Fruit fly (Drosophila melanogaster) whole organism, pupa: Measurements from ENCODE around the gene Mul1.

ENCODE experiments used
- CG10348 ChIP-seq: fragments of 200-800 bp; sonication (Bioruptor generic); IDR thresholded peaks from 2 replicates; pipeline ENCODE4 v1.3.6; 2022; ENCODE audit warnings: missing biosample characterization, missing genetic modification characterization
- CG12605 ChIP-seq: fragments of 200-800 bp; sonication (Bioruptor generic); IDR thresholded peaks from 2 replicates; pipeline ENCODE4 v1.3.6; 2022; ENCODE audit warnings: missing biosample characterization, missing genetic modification characterization
- CG13204 ChIP-seq: fragments of 200-800 bp; sonication (Bioruptor generic); optimal IDR thresholded peaks from 2 replicates; lab custom pipeline; 2018; ENCODE audit warnings: missing biosample characterization, mild to moderate bottlenecking, missing genetic modification characterization, moderate library complexity
- CG14655 ChIP-seq: fragments of 200-800 bp; sonication (Bioruptor generic); optimal IDR thresholded peaks from 3 replicates; lab custom pipeline; 2017; ENCODE audit warnings: mild to moderate bottlenecking, missing biosample characterization, missing genetic modification reagents, missing genetic modification characterization
- CG15710 ChIP-seq: fragments of 200-800 bp; sonication (Bioruptor generic); optimal IDR thresholded peaks from 2 replicates; lab custom pipeline; 2018; ENCODE audit warnings: missing biosample characterization, mild to moderate bottlenecking, missing genetic modification characterization, moderate library complexity
- CG17806 ChIP-seq: fragments of 200-800 bp; sonication (Bioruptor generic); optimal IDR thresholded peaks from 2 replicates; lab custom pipeline; 2018; ENCODE audit warnings: missing biosample characterization, mild to moderate bottlenecking, missing genetic modification characterization, moderate library complexity
- CG32121 ChIP-seq: fragments of 200-800 bp; sonication (Bioruptor generic); IDR thresholded peaks from 2 replicates; pipeline ENCODE4 v1.3.6; 2022; ENCODE audit warnings: missing biosample characterization, missing genetic modification characterization
- CG34367 ChIP-seq: fragments of 200-800 bp; sonication (Bioruptor generic); optimal IDR thresholded peaks from 2 replicates; lab custom pipeline; 2018; ENCODE audit warnings: missing biosample characterization, mild to moderate bottlenecking, missing genetic modification characterization
- CG4496 ChIP-seq: fragments of 200-800 bp; sonication (Bioruptor generic); IDR thresholded peaks from 3 replicates; pipeline ENCODE4 v1.3.6; 2022; ENCODE audit warnings: missing biosample characterization, missing genetic modification characterization
- CG8159 ChIP-seq: fragments of 200-800 bp; sonication (Bioruptor generic); optimal IDR thresholded peaks from 3 replicates; lab custom pipeline; 2018; ENCODE audit warnings: missing biosample characterization, mild to moderate bottlenecking, missing genetic modification characterization, moderate library complexity
- CG8301 ChIP-seq: fragments of 200-800 bp; sonication (Bioruptor generic); optimal IDR thresholded peaks from 2 replicates; lab custom pipeline; 2018; ENCODE audit warnings: missing biosample characterization, mild to moderate bottlenecking, missing genetic modification characterization
- CG9948 ChIP-seq: fragments of 200-800 bp; sonication (Bioruptor generic); optimal IDR thresholded peaks from 2 replicates; lab custom pipeline; 2018; ENCODE audit warnings: missing biosample characterization, mild to moderate bottlenecking, missing genetic modification characterization, moderate library complexity
- D1 ChIP-seq: fragments of 200-800 bp; sonication (Bioruptor generic); optimal IDR thresholded peaks from 2 replicates; lab custom pipeline; 2018; ENCODE audit warnings: missing biosample characterization, mild to moderate bottlenecking, missing genetic modification characterization, moderate library complexity
- EcR ChIP-seq: fragments of 200-800 bp; sonication (Bioruptor generic); optimal IDR thresholded peaks from 3 replicates; lab custom pipeline; 2019; ENCODE audit warnings: missing biosample characterization, missing genetic modification characterization, mild to moderate bottlenecking, moderate library complexity, missing genetic modification reagents
- Ets98B ChIP-seq: fragments of 200-800 bp; sonication (Bioruptor generic); IDR thresholded peaks from 2 replicates; pipeline ENCODE4 v1.3.6; 2022; ENCODE audit warnings: missing biosample characterization, missing genetic modification characterization
- Pif1A ChIP-seq: fragments of 200-800 bp; sonication (Bioruptor generic); optimal IDR thresholded peaks from 3 replicates; lab custom pipeline; 2016; ENCODE audit warnings: missing biosample characterization, missing genetic modification characterization
- Pif1B ChIP-seq: fragments of 200-800 bp; sonication (Bioruptor generic); optimal IDR thresholded peaks from 3 replicates; lab custom pipeline; 2016; ENCODE audit warnings: missing biosample characterization, missing genetic modification characterization
- Snoo ChIP-seq: fragments of 200-800 bp; sonication (Bioruptor generic); optimal IDR thresholded peaks from 3 replicates; lab custom pipeline; 2017; ENCODE audit warnings: missing biosample characterization, mild to moderate bottlenecking, missing genetic modification characterization, inconsistent platforms
- fd96Ca ChIP-seq: fragments of 200-800 bp; sonication (Bioruptor generic); IDR thresholded peaks from 3 replicates; pipeline ENCODE4 v1.3.6; 2022; ENCODE audit warnings: missing biosample characterization, missing genetic modification characterization
- gl ChIP-seq: fragments of 200-800 bp; sonication (Bioruptor generic); optimal IDR thresholded peaks from 2 replicates; lab custom pipeline; 2018; ENCODE audit warnings: missing biosample characterization, mild to moderate bottlenecking, missing genetic modification characterization
- rn ChIP-seq: fragments of 200-800 bp; sonication (Bioruptor generic); IDR thresholded peaks from 2 replicates; pipeline ENCODE4 v1.3.6; 2022; ENCODE audit warnings: missing biosample characterization, missing genetic modification characterization

The Mul1 gene

DNA sequence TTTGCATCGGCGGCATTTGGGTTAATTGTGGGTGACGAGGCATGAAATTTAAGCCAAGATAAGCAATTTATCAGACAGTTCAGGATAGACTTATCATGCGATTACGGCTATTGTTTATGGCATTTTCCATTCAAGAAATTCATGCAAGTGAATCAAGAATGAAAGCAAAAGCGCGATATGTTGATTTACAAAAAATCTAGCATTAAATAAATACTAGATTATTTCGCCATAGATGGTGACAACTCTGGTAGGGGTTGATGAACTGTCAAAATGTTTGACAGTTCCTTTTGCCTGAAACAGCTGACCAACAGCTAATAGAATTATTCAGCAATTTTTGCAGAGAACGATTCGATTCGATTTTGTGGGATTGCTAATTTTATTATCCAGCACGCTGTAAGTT, 47.8 kb downstream of the Mul1 start, which contains the start of gene CG32259:
TSS of gene CG32259 (plus strand) at position 301 of the 400 bp plus-strand sequence.
- TF ChIP-seq Ets98B (GFP tag; lab: Robert Waterston, UW) (no peak), rn (GFP tag; lab: Robert Waterston, UW) (no peak), fd96Ca (GFP tag; lab: Robert Waterston, UW) (no peak), CG8301 (tag; lab: Kevin White, UChicago) (no peak), CG15710 (tag; lab: Kevin White, UChicago) (no peak), CG4496 (no peak), CG12605 (GFP tag; lab: Robert Waterston, UW) (no peak), CG10348 (GFP tag; lab: Robert Waterston, UW) (no peak), CG32121 (no peak), CG34367 (tag; lab: Kevin White, UChicago) (no peak), Snoo (tag; lab: Kevin White, UChicago) (no peak), CG13204 (no peak), CG8159 (tag; lab: Kevin White, UChicago) (no peak), Pif1B (no peak), gl (tag; lab: Kevin White, UChicago) (no peak), CG9948 (tag; lab: Kevin White, UChicago) (no peak), CG14655 (no peak), CG17806 (tag; lab: Kevin White, UChicago) (no peak), Pif1A (no peak), D1 (tag; lab: Kevin White, UChicago) (no peak)

DNA sequence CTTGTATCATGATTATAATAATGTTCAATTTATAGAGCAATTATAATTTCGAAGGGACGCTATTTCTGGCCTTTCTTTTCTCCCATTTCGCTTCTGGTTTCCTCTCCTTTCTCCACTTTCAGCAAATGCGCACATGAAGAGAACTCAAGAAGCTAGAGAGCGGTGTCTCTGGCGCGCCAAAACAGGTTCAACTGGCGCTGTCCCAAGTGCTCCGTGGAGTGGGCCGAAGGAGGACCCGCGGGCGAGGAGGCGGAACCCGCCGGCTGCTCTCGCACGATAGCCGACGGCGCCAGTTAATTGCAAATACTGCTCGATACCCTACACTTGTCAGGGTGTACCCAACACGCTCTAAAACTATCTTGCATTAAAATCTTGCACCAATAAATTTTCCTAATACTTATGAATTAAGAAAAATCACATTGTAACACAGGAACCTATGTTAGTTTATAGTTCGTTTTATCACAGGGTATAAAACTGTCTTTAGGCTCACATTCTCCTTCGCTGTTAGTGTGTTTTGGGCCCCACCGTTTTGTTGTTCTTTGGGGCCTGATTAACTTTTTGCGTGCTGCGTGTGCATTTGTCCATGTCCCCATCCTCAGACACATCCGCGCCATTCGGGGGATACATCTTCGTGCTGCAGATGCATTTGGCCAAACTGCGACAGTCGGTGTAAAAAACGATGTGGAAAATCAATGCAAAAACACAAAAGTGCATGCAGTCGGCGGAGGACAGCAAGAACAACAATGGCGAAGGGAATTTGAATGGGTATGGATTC, 49.2 kb downstream of the Mul1 start:
- TF ChIP-seq CG32121 (peak; percentile 99), EcR (GFP tag; lab: Kevin White, UChicago) (peak; percentile 54), CG17806 (tag; lab: Kevin White, UChicago) (peak; percentile 98), Pif1A (peak; percentile 97), CG15710 (tag; lab: Kevin White, UChicago) (peak; percentile 98), Snoo (tag; lab: Kevin White, UChicago) (peak; percentile 91), CG10348 (GFP tag; lab: Robert Waterston, UW) (peak; percentile 95), D1 (tag; lab: Kevin White, UChicago) (peak; percentile 70), CG9948 (tag; lab: Kevin White, UChicago) (peak; percentile 98), gl (tag; lab: Kevin White, UChicago) (peak; percentile 94), Ets98B (GFP tag; lab: Robert Waterston, UW) (peak; percentile 99), CG34367 (tag; lab: Kevin White, UChicago) (peak; percentile 97), CG13204 (peak; percentile 96), CG8301 (tag; lab: Kevin White, UChicago) (peak; percentile 99), CG12605 (GFP tag; lab: Robert Waterston, UW) (peak; percentile 98), CG8159 (tag; lab: Kevin White, UChicago) (peak; percentile 96), CG14655 (peak; percentile 98), fd96Ca (GFP tag; lab: Robert Waterston, UW) (peak; percentile 99), rn (GFP tag; lab: Robert Waterston, UW) (peak; percentile 96), Pif1B (peak; percentile 95), CG4496 (peak; percentile 99)

DNA sequence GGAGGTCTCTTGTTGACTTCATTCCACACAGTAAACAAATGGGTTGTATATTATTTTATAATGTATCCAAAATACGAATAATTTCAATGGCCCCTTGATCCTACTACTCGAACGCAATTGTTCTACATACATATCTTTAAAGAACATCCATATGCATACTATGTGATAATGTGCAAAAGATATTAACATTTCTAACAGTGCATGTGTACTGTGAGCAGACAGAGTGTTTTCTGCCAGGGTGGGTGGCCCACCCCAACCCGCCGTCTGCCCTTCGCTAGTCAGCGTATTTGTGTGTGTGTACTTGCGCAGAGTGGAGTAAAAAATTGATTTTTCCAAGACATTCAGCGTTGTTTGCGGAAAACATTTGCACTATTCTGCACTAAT, 49.7 kb downstream of the Mul1 start:
- peak; percentile 83 for TF ChIP-seq CG14655
- TF ChIP-seq CG9948 (tag; lab: Kevin White, UChicago): peak; percentile 91
- TF ChIP-seq EcR (GFP tag; lab: Kevin White, UChicago): no peak
- peak; percentile 85 for TF ChIP-seq CG32121
- TF ChIP-seq CG17806 (tag; lab: Kevin White, UChicago): peak; percentile 97
- peak; percentile 97 for TF ChIP-seq CG4496
- TF ChIP-seq gl (tag; lab: Kevin White, UChicago): peak; percentile 91
- TF ChIP-seq CG8159 (tag; lab: Kevin White, UChicago): peak; percentile 91
- TF ChIP-seq CG12605 (GFP tag; lab: Robert Waterston, UW): peak; percentile 92
- peak; percentile 94 for TF ChIP-seq CG34367 (tag; lab: Kevin White, UChicago)
- no peak for TF ChIP-seq Snoo (tag; lab: Kevin White, UChicago)
- peak; percentile 77 for TF ChIP-seq CG10348 (GFP tag; lab: Robert Waterston, UW)
- TF ChIP-seq fd96Ca (GFP tag; lab: Robert Waterston, UW): peak; percentile 92
- no peak for TF ChIP-seq CG13204
- peak; percentile 70 for TF ChIP-seq Pif1A
- peak; percentile 94 for TF ChIP-seq Ets98B (GFP tag; lab: Robert Waterston, UW)
- peak; percentile 84 for TF ChIP-seq CG15710 (tag; lab: Kevin White, UChicago)
- TF ChIP-seq rn (GFP tag; lab: Robert Waterston, UW): peak; percentile 92
- TF ChIP-seq D1 (tag; lab: Kevin White, UChicago): peak; percentile 34
- peak; percentile 77 for TF ChIP-seq Pif1B
- TF ChIP-seq CG8301 (tag; lab: Kevin White, UChicago): peak; percentile 89

DNA sequence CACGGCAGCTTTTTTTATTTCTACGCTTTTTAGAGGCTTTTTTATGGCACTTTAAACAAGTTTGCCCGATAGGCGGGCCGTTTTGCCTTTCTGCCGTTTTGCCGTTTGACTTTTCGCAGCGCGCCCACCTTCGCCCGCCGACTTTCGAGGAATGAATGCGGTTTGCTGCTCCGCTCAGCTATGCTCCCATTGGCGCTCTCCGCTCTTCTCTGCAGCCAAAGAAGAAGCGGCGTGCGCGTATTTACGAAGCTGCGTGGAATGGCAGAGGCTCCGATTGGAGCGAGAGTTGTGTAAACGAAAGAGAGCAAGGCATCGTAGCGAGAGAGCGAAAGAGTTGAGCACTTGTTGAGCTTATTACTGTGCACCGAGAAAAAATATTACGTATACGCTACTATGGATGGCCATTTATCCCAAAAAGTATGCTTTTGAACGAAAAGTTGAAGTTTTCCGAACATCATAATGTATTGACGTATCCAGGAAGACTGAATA, 50.3 kb downstream of the Mul1 start, which contains the start of gene wit:
TSS of gene wit (minus strand) at position 157 of the 489 bp plus-strand sequence.
- TF ChIP-seq CG8301 (tag; lab: Kevin White, UChicago) (no peak), CG12605 (GFP tag; lab: Robert Waterston, UW) (peak; percentile 97), CG10348 (GFP tag; lab: Robert Waterston, UW) (no peak), Ets98B (GFP tag; lab: Robert Waterston, UW) (peak; percentile 80; the same call in 1 of the 2 replicates), rn (GFP tag; lab: Robert Waterston, UW) (no peak), CG13204 (peak; percentile 61), CG4496 (no peak; the same call in none of the 3 replicates), CG15710 (tag; lab: Kevin White, UChicago) (no peak), CG32121 (peak; percentile 73), Snoo (tag; lab: Kevin White, UChicago) (peak; percentile 36), D1 (tag; lab: Kevin White, UChicago) (no peak), CG9948 (tag; lab: Kevin White, UChicago) (no peak), fd96Ca (GFP tag; lab: Robert Waterston, UW) (peak; percentile 67; the same call in 2 of the 3 replicates), CG34367 (tag; lab: Kevin White, UChicago) (peak; percentile 23), CG8159 (tag; lab: Kevin White, UChicago) (no peak), Pif1B (peak; percentile 86), EcR (GFP tag; lab: Kevin White, UChicago) (no peak), CG17806 (tag; lab: Kevin White, UChicago) (peak; percentile 12), CG14655 (no peak), Pif1A (peak; percentile 75), gl (tag; lab: Kevin White, UChicago) (peak; percentile 11)
